Fruit fly (Drosophila melanogaster): ENCODE results near the gene kek1.

DNA sequence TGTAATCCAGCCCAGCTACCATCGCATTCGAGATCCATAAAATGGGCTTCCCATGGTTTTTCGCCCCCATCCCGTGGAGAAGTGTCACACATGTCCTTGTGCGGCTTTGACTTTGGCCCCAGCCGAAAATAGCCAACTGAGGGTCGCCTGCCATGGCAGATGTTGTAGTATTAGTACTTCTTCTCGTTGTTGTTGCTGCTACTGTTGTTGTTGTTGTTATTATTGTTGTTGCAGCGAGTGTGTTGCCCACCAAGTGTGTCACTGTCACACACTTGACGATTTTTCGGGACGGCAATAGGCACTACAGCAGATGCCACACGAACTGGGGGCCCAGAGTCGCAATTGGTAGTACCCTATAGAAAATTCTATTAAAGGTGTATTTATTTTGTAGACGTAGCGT, 20.9 kb upstream of the kek1 start:
- TF ChIP-seq CG8478 (optimal IDR thresholded peaks at IDR 0.05) (no peak), CTCF (optimal IDR thresholded peaks at IDR 0.05) (no peak)
